Fruit fly (Drosophila melanogaster) S2 (cell line): Measurements from ENCODE around the gene CG8565.

Source experiments
- CG8478 ChIP-seq: fragments of >200 bp; optimal IDR thresholded peaks from 2 replicates; lab custom pipeline; 2018
- CTCF ChIP-seq, 2 experiments: fragments of >200 bp; optimal IDR thresholded peaks; 2 replicates each; lab custom pipeline; 2018

Gene CG8565

DNA sequence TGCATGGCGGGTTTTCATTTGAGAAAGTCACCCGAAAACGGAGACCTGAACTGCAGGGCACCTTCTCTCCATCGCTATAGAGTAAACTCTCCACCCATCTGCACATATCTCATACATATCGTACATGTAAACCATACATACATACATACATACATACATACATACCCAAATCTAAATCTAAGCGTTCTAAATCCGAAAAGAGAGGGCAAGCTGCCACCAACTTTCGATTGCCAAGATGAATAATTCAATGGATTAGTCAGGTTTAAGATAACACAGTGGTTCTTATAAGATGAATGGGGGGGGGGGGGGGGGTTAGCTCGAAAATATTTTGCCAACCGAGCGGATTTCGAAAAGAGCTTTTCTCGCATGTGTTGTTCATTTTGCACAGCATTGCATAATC is 23.1 kb upstream of the CG8565 start:
- TF ChIP-seq CTCF (optimal IDR thresholded peaks at IDR 0.05; lab: Kevin White, UChicago) (no peak), CG8478 (lab: Kevin White, UChicago) (no peak)

DNA sequence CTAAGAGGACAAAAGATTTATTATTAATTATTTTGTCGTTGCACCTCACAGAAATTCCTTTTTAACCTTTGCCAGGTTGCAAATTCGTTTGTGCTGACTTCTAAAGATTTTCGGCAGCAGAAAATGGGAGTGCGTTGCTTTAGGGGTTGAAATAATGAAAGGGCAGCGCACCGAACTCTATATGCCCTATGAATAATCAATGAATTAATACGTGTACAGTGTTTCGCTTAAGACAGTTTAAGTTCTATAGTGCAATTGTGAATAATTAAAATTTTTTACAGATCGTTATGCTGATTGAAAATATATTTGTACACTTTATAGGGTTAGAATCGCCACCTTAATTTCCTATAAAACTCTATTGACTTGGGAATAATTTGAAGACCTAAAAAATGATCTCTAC is 21.5 kb upstream of the CG8565 start:
- no peak for TF ChIP-seq CTCF (optimal IDR thresholded peaks at IDR 0.05; lab: Kevin White, UChicago)
- TF ChIP-seq CG8478 (lab: Kevin White, UChicago), result no peak

DNA sequence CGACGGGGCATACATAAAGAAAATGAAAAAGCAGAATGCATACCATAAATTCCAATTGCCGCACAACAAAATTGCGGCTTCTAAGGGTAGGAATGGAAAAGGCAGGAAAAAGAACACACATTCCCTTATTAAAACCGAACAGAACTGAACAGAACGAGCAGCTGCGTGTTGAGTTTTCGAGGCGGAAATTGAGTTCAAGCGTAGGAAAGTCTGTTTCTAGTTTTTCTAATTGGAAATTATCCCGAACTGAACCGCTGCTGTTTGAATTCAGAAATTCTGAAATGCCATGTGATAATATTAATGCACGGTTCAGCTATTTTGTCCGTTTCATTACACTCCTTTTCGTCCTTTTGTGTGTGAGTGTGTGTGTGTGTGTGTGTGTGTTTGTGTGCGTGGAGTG is 20.7 kb upstream of the CG8565 start:
- no peak for TF ChIP-seq CG8478 (lab: Kevin White, UChicago)
- TF ChIP-seq CTCF (optimal IDR thresholded peaks at IDR 0.05; lab: Kevin White, UChicago), result no peak

DNA sequence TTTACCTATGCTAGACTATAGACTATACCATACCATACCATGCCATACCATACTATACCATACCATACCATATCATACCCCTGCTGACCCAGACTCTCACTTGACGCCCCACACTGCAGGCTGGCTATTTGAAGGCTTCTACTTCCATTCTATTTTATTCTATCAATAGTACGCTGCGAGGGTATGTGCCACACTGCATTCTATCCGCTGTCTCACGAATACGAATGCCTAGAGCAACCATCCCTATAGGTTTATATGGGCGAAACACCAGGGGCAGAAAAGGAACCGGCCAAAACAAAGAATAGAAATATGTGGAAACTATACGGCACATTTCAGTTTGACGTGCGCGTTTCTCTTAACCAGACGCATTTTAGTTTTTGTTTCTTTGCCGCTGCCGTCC is 19.8 kb upstream of the CG8565 start:
- no peak for TF ChIP-seq CTCF (optimal IDR thresholded peaks at IDR 0.05; lab: Kevin White, UChicago)

DNA sequence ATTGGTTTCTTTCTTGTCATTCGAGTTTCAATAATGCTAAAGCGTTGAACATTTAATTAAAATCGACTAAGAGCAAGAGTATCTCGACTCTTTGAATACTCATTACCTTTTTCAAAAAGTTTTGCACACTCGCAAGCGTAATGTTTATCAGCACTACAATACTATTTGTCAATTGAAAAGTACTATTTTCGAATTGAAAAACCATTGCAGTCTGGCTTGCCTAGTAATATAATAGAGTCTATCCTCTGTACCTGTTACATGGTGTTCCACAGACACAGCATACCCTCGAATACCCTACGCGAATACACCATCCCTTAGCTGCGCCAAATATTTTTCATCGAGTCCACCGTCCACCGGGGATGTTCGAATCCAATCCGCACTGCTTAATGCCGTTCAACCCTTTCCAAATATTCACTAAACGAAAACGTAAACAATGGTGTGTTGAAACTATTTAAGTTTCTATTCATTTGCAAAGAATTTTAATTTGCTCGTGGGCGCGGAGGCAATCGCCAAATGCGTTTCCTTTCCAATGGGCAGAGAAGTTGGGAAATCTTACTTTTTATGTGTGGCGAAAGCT is 18.9 kb upstream of the CG8565 start:
- no peak for TF ChIP-seq CTCF (optimal IDR thresholded peaks at IDR 0.05; lab: Kevin White, UChicago)
- TF ChIP-seq CG8478 (lab: Kevin White, UChicago), result no peak

DNA sequence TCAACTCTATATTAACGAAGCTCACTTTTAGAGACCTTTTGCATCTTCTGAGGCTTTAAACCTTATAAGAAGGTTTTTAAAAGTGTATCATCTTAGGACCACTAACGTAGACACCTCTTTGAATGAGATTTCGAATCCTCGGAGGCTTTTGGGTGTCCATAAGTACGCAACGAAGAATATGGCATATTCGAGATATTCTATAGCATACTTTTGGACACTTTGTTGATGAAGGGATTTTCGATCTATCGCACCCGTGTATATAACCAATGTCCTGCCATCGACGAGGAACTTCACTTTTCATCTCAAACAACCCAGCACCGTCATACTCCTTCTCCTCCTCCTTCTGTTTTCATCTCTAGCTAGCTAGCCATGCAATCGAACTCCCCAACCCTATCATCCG is 15.3 kb upstream of the CG8565 start:
- no peak for TF ChIP-seq CG8478 (lab: Kevin White, UChicago)
- TF ChIP-seq CTCF (optimal IDR thresholded peaks at IDR 0.05; lab: Kevin White, UChicago), result no peak

DNA sequence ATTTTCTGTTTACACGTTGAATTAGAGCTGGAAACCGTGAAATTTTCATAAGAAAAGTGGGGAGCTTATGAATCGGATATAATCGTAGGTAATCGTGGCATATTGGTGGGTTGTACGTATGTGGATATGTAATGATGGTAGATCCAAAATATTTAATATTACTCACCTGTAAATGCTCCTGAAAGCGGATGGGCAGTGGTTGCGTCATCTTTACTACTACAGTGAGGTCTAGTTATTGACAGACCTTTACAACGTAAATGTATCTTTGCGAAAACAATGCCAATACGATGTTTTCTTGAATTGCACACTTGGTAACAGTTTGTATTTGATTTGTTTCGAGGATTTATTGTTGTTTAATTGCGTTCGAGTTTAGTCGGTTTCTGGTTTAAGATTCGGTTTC is 3.7 kb upstream of the CG8565 start:
- TF ChIP-seq CTCF (optimal IDR thresholded peaks at IDR 0.05; lab: Kevin White, UChicago), result no peak
- no peak for TF ChIP-seq CG8478 (lab: Kevin White, UChicago)

DNA sequence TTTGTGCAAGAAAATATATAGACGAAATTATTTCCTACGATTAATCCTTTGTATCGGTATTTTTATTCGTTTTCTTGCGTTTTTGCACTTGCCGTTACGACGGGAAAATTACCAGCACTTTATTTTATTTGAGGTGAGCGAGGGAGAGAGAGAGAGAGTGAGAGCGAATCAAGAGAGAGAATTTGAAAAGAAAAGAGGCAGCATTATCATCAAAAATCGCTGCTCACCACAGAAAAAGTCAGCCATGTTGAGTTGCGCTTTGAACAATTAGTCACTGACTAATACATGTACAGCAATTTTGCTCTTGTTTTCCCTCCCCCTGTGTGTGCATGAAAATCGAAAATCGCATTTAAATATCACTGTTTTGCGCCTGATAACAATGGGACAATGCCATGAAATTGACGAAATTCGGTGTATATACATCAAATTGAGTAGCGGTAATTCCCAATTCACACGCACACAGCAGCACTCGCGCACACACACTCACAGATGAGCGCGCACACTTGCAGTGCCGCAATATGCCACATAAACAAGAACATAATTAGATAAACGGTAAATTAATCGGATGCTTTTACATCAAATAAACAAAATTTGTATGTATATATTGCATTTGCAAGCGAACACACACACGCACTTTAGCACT is 2.9 kb upstream of the CG8565 start:
- no peak for TF ChIP-seq CG8478 (lab: Kevin White, UChicago)
- no peak for TF ChIP-seq CTCF (optimal IDR thresholded peaks at IDR 0.05; lab: Kevin White, UChicago)

DNA sequence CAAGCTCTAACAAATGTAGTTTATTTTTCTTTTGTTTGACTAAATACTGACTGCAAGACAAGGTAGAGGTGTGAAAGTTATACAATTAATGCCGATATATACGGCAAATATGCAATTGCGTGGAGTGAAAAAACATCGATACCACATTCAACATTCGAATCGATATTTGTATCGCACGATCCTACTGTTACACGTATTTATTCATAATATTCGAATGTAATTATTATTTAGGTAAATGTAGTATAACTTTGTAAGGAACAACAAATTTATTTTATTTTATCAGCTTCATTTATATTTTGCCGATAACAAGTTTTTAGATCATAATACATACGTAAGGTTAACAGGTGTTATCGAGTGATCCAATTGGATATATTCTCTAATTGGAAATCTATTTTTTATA is 2.2 kb upstream of the CG8565 start, which contains the start of gene Chc:
Chc (minus strand) TSS at position 98 of the 400 bp plus-strand sequence.
- no peak for TF ChIP-seq CG8478 (lab: Kevin White, UChicago)
- no peak for TF ChIP-seq CTCF (optimal IDR thresholded peaks at IDR 0.05; lab: Kevin White, UChicago)

DNA sequence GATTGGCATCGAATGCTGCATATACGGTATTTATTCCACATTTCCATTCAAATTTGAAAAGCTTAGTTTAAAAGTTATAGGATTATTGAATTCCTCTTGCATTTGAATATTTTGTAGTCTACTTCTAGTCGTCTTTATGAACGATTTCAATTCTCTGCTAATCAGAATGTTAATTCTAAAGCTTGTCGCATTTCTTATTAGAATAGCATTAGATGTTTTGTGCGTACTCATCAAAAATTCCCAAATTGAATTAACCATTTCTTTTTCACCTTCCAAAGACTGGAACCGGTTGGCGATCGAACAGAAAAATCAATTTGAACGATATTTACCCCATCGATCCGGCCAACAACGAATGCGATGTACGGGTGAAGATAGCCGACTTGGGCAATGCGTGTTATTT is 2.4 kb downstream of the CG8565 start:
- TF ChIP-seq CTCF (optimal IDR thresholded peaks at IDR 0.05; lab: Kevin White, UChicago) (peak in 1 of 2 experiments; percentile 10), CG8478 (lab: Kevin White, UChicago) (no peak)

DNA sequence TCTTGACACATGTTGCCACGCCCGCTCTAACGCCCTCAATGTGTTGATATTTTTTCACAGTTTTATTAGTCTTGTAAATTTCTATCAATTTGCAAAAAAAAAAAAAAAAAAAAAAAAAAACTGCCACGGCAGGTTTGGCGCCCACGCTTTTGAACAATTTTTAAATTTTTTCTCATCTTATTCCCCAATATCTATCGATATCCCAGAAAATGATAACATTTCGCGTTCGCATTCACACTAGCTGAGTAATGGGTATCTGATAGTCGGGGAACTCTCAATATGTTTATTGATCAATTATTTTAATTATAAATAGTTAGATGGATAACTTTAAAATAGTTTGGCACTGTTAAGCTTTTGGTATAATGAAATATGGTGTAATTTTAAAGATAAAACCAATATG is 3.7 kb downstream of the CG8565 start:
- no peak for TF ChIP-seq CTCF (optimal IDR thresholded peaks at IDR 0.05; lab: Kevin White, UChicago)

DNA sequence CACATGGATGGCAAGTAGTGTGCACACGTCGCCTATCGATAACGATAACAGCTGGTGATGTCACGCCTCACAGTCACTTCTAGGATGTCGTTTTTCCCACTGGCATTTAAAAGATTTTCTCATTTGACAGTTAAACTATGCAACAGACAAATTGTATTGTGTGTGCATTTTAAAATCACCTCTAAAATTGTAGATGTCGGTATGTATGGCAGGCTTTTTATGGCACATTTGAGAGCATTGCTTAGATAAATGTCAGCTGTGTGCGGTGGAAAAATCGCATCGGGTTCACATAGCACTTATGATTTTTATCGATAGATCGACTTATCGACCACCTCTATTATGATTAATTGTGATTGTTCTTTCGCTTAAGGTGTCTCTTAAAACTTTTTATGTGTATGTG is 6.5 kb downstream of the CG8565 start, which contains the start of the genes ArgRS and CG8578:
ArgRS (minus strand) TSS at position 7 of the 400 bp plus-strand sequence.
CG8578 (plus strand) TSS at position 338 of the 400 bp plus-strand sequence.
- TF ChIP-seq CTCF (optimal IDR thresholded peaks at IDR 0.05; lab: Kevin White, UChicago) (no peak), CG8478 (lab: Kevin White, UChicago) (no peak)

DNA sequence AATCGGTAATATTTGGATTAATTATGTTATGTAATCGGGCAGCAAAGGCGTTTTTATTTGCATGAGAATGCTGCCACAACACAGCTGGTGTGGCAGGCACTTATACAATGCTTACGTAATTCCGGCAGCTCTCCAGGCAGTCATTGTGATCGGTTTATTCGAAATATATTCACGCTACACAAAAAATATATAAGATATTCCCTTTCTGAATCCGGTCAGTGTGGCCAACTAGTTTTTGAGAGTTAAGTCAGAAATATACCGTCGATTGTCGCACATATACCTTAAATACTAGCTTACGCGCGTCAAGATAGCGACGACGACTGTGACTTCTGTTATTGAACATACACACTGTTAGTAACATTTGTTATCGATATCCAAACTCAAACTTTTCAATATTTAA is 11.4 kb downstream of the CG8565 start, which contains the start of gene sun:
sun (minus strand) TSS at position 238 of the 400 bp plus-strand sequence.
- no peak for TF ChIP-seq CTCF (optimal IDR thresholded peaks at IDR 0.05; lab: Kevin White, UChicago)
- TF ChIP-seq CG8478 (lab: Kevin White, UChicago), result no peak

DNA sequence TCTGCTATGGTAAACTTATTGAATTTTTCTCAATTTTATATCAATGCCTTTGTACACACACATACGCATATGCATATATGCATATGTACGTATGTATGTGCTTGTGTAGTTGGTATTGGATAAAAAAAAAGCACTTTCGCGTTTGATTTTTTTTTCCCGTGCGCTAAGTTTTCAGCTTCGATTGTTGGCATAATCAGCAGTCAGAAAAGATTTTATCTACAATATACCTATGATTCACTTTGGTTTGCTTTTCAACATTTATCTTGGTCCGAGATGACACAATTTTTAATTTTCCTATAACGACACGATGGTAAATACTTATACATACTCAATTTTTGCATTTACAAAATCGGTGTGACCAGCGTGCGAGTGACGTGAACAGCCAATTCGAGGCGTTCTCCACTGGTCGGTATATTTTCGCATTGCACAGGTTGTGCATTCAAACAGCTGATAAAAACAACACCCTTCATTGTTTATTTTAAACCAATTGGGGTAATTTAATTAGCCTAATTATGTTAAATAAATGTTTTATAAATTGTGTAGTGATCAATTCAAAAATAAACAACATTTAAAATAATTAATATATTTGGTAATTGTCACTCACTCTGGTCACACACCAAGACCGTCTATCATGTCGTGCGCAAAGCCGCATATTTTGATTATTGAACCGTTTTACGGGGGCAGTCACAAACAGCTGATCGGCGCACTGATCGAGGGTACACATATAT is 15.3 kb downstream of the CG8565 start, which contains the start of the genes UBL3 and CG15914:
UBL3 (minus strand) TSS at position 361 of the 728 bp plus-strand sequence.
CG15914 (plus strand) TSS at position 607 of the 728 bp plus-strand sequence.
- TF ChIP-seq CG8478 (lab: Kevin White, UChicago), result no peak
- TF ChIP-seq CTCF (optimal IDR thresholded peaks at IDR 0.05; lab: Kevin White, UChicago), result no peak
